Worm (Caenorhabditis elegans) whole organism, L1 larva: ENCODE measurements around the gene B0280.2.
A peak's percentile ranks its signal among the peaks of the same experiment; 100 is the strongest.

ENCODE experiments used
- C16A3.4 ChIP-seq: fragments of 150-350 bp; optimal IDR thresholded peaks from 2 replicates; lab custom pipeline; 2014; ENCODE audit warnings: missing biosample characterization, missing genetic modification characterization
- C34B4.2 ChIP-seq: sonication (generic microtip); optimal IDR thresholded peaks from 2 replicates; lab custom pipeline; 2017; ENCODE audit warnings: mild to moderate bottlenecking, missing genetic modification characterization, missing compliant biosample characterization
- Y116A8C.19 ChIP-seq: sonication (generic microtip); optimal IDR thresholded peaks from 2 replicates; lab custom pipeline; 2016; ENCODE audit warnings: missing compliant biosample characterization, missing genetic modification characterization, borderline replicate concordance
- aly-2 ChIP-seq: fragments of 150-350 bp; optimal IDR thresholded peaks from 2 replicates; lab custom pipeline; 2014; ENCODE audit warnings: missing biosample characterization, missing genetic modification characterization
- blmp-1 ChIP-seq: fragments of 150-350 bp; optimal IDR thresholded peaks from 2 replicates; lab custom pipeline; 2014; ENCODE audit warnings: missing biosample characterization, missing genetic modification characterization
- ceh-82 ChIP-seq, 3 experiments: fragments of 150-350 bp in 1 of 3; sonication (generic microtip) in 2 of 3; optimal IDR thresholded peaks; 2 replicates each; lab custom pipeline; 2014 to 2017; ENCODE audit warnings: missing biosample characterization in 3 of 3, missing genetic modification characterization in 3 of 3
- ceh-88 ChIP-seq: fragments of 200-800 bp; sonication (Bioruptor generic); IDR thresholded peaks from 2 replicates; pipeline ENCODE4 v1.3.6; 2022; ENCODE audit warnings: missing genetic modification characterization, missing compliant biosample characterization
- ceh-90 ChIP-seq: sonication (generic microtip); optimal IDR thresholded peaks from 2 replicates; lab custom pipeline; 2016; ENCODE audit warnings: missing genetic modification characterization, missing compliant biosample characterization
- dpl-1 ChIP-seq, 3 experiments: fragments of 150-350 bp in 2 of 3; sonication (generic microtip) in 1 of 3; optimal IDR thresholded peaks; 2 replicates each; lab custom pipeline; 2014 to 2017; ENCODE audit warnings: missing biosample characterization in 3 of 3, missing genetic modification characterization in 3 of 3, missing genetic modification reagents in 3 of 3
- efl-1 ChIP-seq, 4 experiments: fragments of 150-350 bp; optimal IDR thresholded peaks in 3 of 4; peaks in 1 of 4; 1 replicate in 1 of 4; 2 replicates in 3 of 4; lab custom pipeline; 2014; ENCODE audit warnings: missing biosample characterization in 2 of 4, missing genetic modification characterization in 2 of 4, missing genetic modification reagents in 2 of 4
- efl-3 ChIP-seq: fragments of 200-800 bp; sonication (Bioruptor generic); optimal IDR thresholded peaks from 2 replicates; lab custom pipeline; 2018; ENCODE audit warnings: mild to moderate bottlenecking, missing genetic modification characterization, missing compliant biosample characterization
- egl-13 ChIP-seq: sonication (generic microtip); optimal IDR thresholded peaks from 2 replicates; lab custom pipeline; 2016; ENCODE audit warnings: missing genotype, missing genetic modification reagents, missing genetic modification characterization, missing compliant biosample characterization
- egl-27 ChIP-seq, 2 experiments: fragments of 150-350 bp in 1 of 2; sonication (generic microtip); optimal IDR thresholded peaks; 3 replicates each; lab custom pipeline; 2017 to 2018; ENCODE audit warnings: missing biosample characterization in 2 of 2, missing genetic modification characterization in 2 of 2, missing genetic modification reagents in 2 of 2
- elt-2 ChIP-seq: sonication (generic microtip); optimal IDR thresholded peaks from 2 replicates; lab custom pipeline; 2016; ENCODE audit warnings: missing genetic modification characterization, mild to moderate bottlenecking, inconsistent platforms, missing compliant biosample characterization, missing genetic modification reagents
- fkh-8 ChIP-seq: sonication (generic microtip); optimal IDR thresholded peaks from 2 replicates; lab custom pipeline; 2016; ENCODE audit warnings: mild to moderate bottlenecking, missing genetic modification characterization, missing compliant biosample characterization
- grh-1 ChIP-seq: fragments of 200-800 bp; sonication (Bioruptor generic); IDR thresholded peaks from 2 replicates; pipeline ENCODE4 v1.3.6; 2022; ENCODE audit warnings: missing genetic modification reagents, missing genetic modification characterization, missing compliant biosample characterization
- hlh-17 ChIP-seq: fragments of 200-800 bp; sonication (Bioruptor generic); optimal IDR thresholded peaks from 2 replicates; lab custom pipeline; 2018; ENCODE audit warnings: missing genetic modification characterization, mild to moderate bottlenecking, missing compliant biosample characterization, moderate library complexity, borderline replicate concordance
- irx-1 ChIP-seq: sonication (generic microtip); optimal IDR thresholded peaks from 2 replicates; lab custom pipeline; 2016; ENCODE audit warnings: missing genetic modification characterization, missing compliant biosample characterization
- isw-1 ChIP-seq: fragments of 200-800 bp; sonication (Bioruptor generic); IDR thresholded peaks from 2 replicates; pipeline ENCODE4 v1.3.6; 2022; ENCODE audit warnings: missing genetic modification characterization, missing compliant biosample characterization
- jun-1 ChIP-seq: fragments of 150-350 bp; optimal IDR thresholded peaks from 2 replicates; lab custom pipeline; 2014; ENCODE audit warnings: missing biosample characterization, missing genetic modification reagents, missing genetic modification characterization
- lin-14 ChIP-seq: fragments of 200-800 bp; sonication (Bioruptor generic); optimal IDR thresholded peaks from 2 replicates; lab custom pipeline; 2018; ENCODE audit warnings: mild to moderate bottlenecking, missing genetic modification characterization, moderate library complexity, missing compliant biosample characterization
- lin-15B ChIP-seq: fragments of 150-350 bp; sonication (generic microtip); optimal IDR thresholded peaks from 3 replicates; lab custom pipeline; 2014; ENCODE audit warnings: missing biosample characterization, missing genetic modification characterization
- lin-35 ChIP-seq, 2 experiments: fragments of 150-350 bp; optimal IDR thresholded peaks; 2 replicates each; lab custom pipeline; 2014; ENCODE audit warnings: missing biosample characterization in 2 of 2, missing genetic modification characterization in 2 of 2, missing genetic modification reagents in 2 of 2
- lin-39 ChIP-seq: fragments of 150-350 bp; optimal IDR thresholded peaks from 2 replicates; lab custom pipeline; 2014; ENCODE audit warnings: missing biosample characterization, missing genetic modification reagents, missing genetic modification characterization
- lsy-2 ChIP-seq, 2 experiments: fragments of 150-350 bp; optimal IDR thresholded peaks; 2 replicates each; lab custom pipeline; 2014; ENCODE audit warnings: missing biosample characterization in 2 of 2, missing genetic modification characterization in 2 of 2
- mdl-1 ChIP-seq, 2 experiments: fragments of 150-350 bp; optimal IDR thresholded peaks; 2 replicates each; lab custom pipeline; 2014 to 2017; ENCODE audit warnings: missing biosample characterization in 2 of 2, missing genetic modification characterization in 2 of 2, inconsistent platforms in 1 of 2
- mep-1 ChIP-seq: fragments of 150-350 bp; optimal IDR thresholded peaks from 2 replicates; lab custom pipeline; 2014; ENCODE audit warnings: missing biosample characterization, missing genetic modification characterization
- nhr-19 ChIP-seq: fragments of 200-800 bp; sonication (Bioruptor generic); conservative IDR thresholded peaks from 2 replicates; pipeline ENCODE4 v1.3.6; 2022; ENCODE audit warnings: missing genetic modification characterization, missing compliant biosample characterization
- nhr-20 ChIP-seq: sonication (generic microtip); optimal IDR thresholded peaks from 2 replicates; lab custom pipeline; 2016; ENCODE audit warnings: mild to moderate bottlenecking, missing genetic modification characterization, missing compliant biosample characterization
- nhr-71 ChIP-seq: sonication (generic microtip); optimal IDR thresholded peaks from 2 replicates; lab custom pipeline; 2016; ENCODE audit warnings: mild to moderate bottlenecking, missing genetic modification characterization, moderate library complexity, missing compliant biosample characterization
- nhr-90 ChIP-seq: sonication (generic microtip); optimal IDR thresholded peaks from 2 replicates; lab custom pipeline; 2016; ENCODE audit warnings: mild to moderate bottlenecking, missing genetic modification characterization, missing compliant biosample characterization; ENCODE audit not compliant: poor library complexity
- pqm-1 ChIP-seq: sonication (generic microtip); optimal IDR thresholded peaks from 3 replicates; lab custom pipeline; 2017; ENCODE audit warnings: missing biosample characterization, missing genetic modification characterization
- rnt-1 ChIP-seq: sonication (generic microtip); optimal IDR thresholded peaks from 2 replicates; lab custom pipeline; 2016; ENCODE audit warnings: mild to moderate bottlenecking, missing genetic modification characterization, moderate library complexity, missing compliant biosample characterization
- skn-1 ChIP-seq: fragments of 150-350 bp; optimal IDR thresholded peaks from 2 replicates; lab custom pipeline; 2014; ENCODE audit warnings: missing biosample characterization, missing genetic modification characterization
- snpc-4 ChIP-seq: fragments of 150-350 bp; optimal IDR thresholded peaks from 2 replicates; lab custom pipeline; 2014; ENCODE audit warnings: missing biosample characterization, missing genetic modification characterization
- swsn-7 ChIP-seq: sonication (generic microtip); optimal IDR thresholded peaks from 2 replicates; lab custom pipeline; 2016; ENCODE audit warnings: missing genetic modification characterization, missing compliant biosample characterization
- unc-30 ChIP-seq: sonication (generic microtip); optimal IDR thresholded peaks from 2 replicates; lab custom pipeline; 2017; ENCODE audit warnings: missing biosample characterization, missing genetic modification characterization
- unc-86 ChIP-seq: sonication (generic microtip); optimal IDR thresholded peaks from 2 replicates; lab custom pipeline; 2016; ENCODE audit warnings: missing genetic modification characterization, missing compliant biosample characterization
- unc-98 ChIP-seq: fragments of 200-800 bp; sonication (Bioruptor generic); IDR thresholded peaks from 2 replicates; pipeline ENCODE4 v1.3.6; 2022; ENCODE audit warnings: missing genetic modification characterization, missing compliant biosample characterization
- xbp-1 ChIP-seq: sonication (generic microtip); optimal IDR thresholded peaks from 2 replicates; lab custom pipeline; 2016; ENCODE audit warnings: missing genetic modification characterization, missing compliant biosample characterization
- zip-4 ChIP-seq: fragments of 200-800 bp; sonication (Bioruptor generic); optimal IDR thresholded peaks from 2 replicates; lab custom pipeline; 2018; ENCODE audit warnings: mild to moderate bottlenecking, missing genetic modification characterization, moderate library complexity, missing compliant biosample characterization
- ztf-4 ChIP-seq: fragments of 150-350 bp; optimal IDR thresholded peaks from 2 replicates; lab custom pipeline; 2014; ENCODE audit warnings: missing biosample characterization, missing genetic modification characterization

Gene B0280.2

DNA sequence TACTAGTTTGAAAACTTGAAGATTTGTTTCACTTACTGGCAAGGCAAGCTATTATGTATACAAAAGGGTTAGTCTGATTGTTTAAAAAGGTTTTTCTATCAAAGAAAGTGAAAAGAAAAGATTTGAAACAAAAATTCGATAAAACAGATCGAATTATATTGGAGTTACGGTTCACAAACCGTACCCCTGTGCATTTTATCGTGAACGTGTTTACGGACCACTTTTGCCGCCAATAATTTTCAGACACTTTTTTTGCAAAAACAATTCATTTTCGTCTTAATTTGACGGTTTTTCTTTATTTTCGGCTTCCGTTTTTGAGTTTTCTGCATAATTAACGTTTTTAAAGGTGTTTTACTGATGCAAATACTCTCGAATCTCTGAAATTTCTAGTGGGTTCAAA lies 40.8 kb downstream of the B0280.2 start:
- TF ChIP-seq nhr-90 (tag; lab: Kevin White, UChicago), result no peak
- TF ChIP-seq unc-86 (tag; lab: Kevin White, UChicago), result no peak
- no peak for TF ChIP-seq C16A3.4 (tag; lab: Kevin White, UChicago)
- TF ChIP-seq lin-39, result no peak
- TF ChIP-seq C34B4.2 (tag; lab: Kevin White, UChicago), result no peak
- TF ChIP-seq snpc-4, result no peak
- no peak for TF ChIP-seq unc-98 (GFP tag; lab: Robert Waterston, UW)
- TF ChIP-seq aly-2 (tag; lab: Kevin White, UChicago), result no peak
- TF ChIP-seq xbp-1 (tag; lab: Kevin White, UChicago), result no peak
- no peak for TF ChIP-seq skn-1 (tag; lab: Kevin White, UChicago)

DNA sequence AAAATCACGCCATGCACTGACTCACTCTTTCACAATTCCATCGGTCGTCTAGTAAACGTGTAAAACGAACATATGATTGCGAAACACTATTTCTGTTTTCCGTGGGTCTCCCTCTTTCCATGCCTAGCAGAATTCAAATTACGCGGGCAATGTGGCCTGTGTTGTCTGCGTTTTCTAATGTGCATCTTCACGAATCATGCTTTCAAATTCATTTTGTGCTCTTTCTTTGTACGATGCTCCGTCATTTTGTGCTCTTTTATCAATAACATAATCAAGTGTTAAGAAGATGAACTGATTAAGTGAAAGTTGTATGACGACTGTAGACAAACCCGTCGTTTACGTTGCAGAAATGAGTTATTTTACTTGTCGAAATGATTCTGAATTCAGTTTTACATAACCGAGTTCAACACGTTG lies 41.4 kb downstream of the B0280.2 start:
- peak in 1 of 2 experiments; percentile 23 for TF ChIP-seq egl-27 (tag; optimal IDR thresholded peaks at IDR 0.05; lab: Kevin White, UChicago)
- no peak for TF ChIP-seq hlh-17 (GFP tag; lab: Kevin White, UChicago)
- peak in 1 of 2 experiments; percentile 11 for TF ChIP-seq mdl-1 (tag; optimal IDR thresholded peaks at IDR 0.05; lab: Kevin White, UChicago)
- peak; percentile 53 for TF ChIP-seq blmp-1
- TF ChIP-seq fkh-8, result peak; percentile 3
- TF ChIP-seq ztf-4 (tag; lab: Kevin White, UChicago), result no peak
- no peak for TF ChIP-seq unc-30 (tag; lab: Kevin White, UChicago)
- peak; percentile 10 for TF ChIP-seq jun-1 (tag; lab: Kevin White, UChicago)
- TF ChIP-seq elt-2 (tag; lab: Kevin White, UChicago), result peak; percentile 83
- no peak for TF ChIP-seq rnt-1
- TF ChIP-seq skn-1 (tag; lab: Kevin White, UChicago), result peak; percentile 82
- peak; percentile 17 for TF ChIP-seq nhr-90 (tag; lab: Kevin White, UChicago)
- peak; percentile 17; the same call in 1 of the 2 replicates for TF ChIP-seq isw-1
- TF ChIP-seq Y116A8C.19, result no peak
- peak; percentile 45 for TF ChIP-seq mep-1 (tag; lab: Kevin White, UChicago)
- TF ChIP-seq lin-15B, result peak; percentile 26
- peak; percentile 68 for TF ChIP-seq lin-14 (GFP tag; lab: Kevin White, UChicago)
- TF ChIP-seq grh-1 (GFP tag; lab: Robert Waterston, UW), result no peak
- no peak for TF ChIP-seq ceh-90 (tag; lab: Kevin White, UChicago)
- TF ChIP-seq dpl-1 (GFP tag; optimal IDR thresholded peaks at IDR 0.05; lab: Kevin White, UChicago), result peak; percentile 39 to 66 (median 52)
- no peak for TF ChIP-seq efl-3 (GFP tag; lab: Kevin White, UChicago)
- no peak for TF ChIP-seq nhr-19 (GFP tag; lab: Robert Waterston, UW)
- TF ChIP-seq C34B4.2 (tag; lab: Kevin White, UChicago), result no peak
- TF ChIP-seq efl-1 (optimal IDR thresholded peaks at IDR 0.05; lab: Kevin White, UChicago), result peak; percentile 37 to 54
- peak; percentile 62 to 92 for TF ChIP-seq efl-1 (GFP tag; optimal IDR thresholded peaks at IDR 0.05 in 1 of 2; lab: Kevin White, UChicago)
- peak; percentile 60 to 77 for TF ChIP-seq lin-35 (GFP tag; optimal IDR thresholded peaks at IDR 0.05; lab: Kevin White, UChicago)
- peak; percentile 77 for TF ChIP-seq xbp-1 (tag; lab: Kevin White, UChicago)
- TF ChIP-seq lsy-2 (tag; optimal IDR thresholded peaks at IDR 0.05; lab: Kevin White, UChicago), result peak in 1 of 2 experiments; percentile 47
- no peak for TF ChIP-seq pqm-1 (tag; lab: Kevin White, UChicago)
- peak; percentile 5 for TF ChIP-seq zip-4
- TF ChIP-seq ceh-88 (GFP tag; lab: Robert Waterston, UW), result no peak
- TF ChIP-seq irx-1 (tag; lab: Kevin White, UChicago), result no peak
- peak; percentile 16 for TF ChIP-seq nhr-20 (tag; lab: Kevin White, UChicago)
- peak; percentile 43 for TF ChIP-seq nhr-71 (tag; lab: Kevin White, UChicago)
- peak in 1 of 3 experiments; percentile 57 for TF ChIP-seq ceh-82 (tag; optimal IDR thresholded peaks at IDR 0.05; lab: Kevin White, UChicago)
- no peak for TF ChIP-seq C16A3.4 (tag; lab: Kevin White, UChicago)
- TF ChIP-seq swsn-7 (tag; lab: Kevin White, UChicago), result peak; percentile 3
- no peak for TF ChIP-seq egl-13 (tag; lab: Kevin White, UChicago)
